Fruit fly (Drosophila melanogaster) whole organism, embryonic: ENCODE results near the gene qtc.

ENCODE experiments used
- Bgb ChIP-seq: fragments of 200-800 bp; sonication (Bioruptor generic); IDR thresholded peaks from 2 replicates; pipeline ENCODE4 v1.3.6; 2022; ENCODE audit warnings: missing biosample characterization, missing genetic modification characterization; ENCODE audit not compliant: partially characterized antibody
- CG12236 ChIP-seq: fragments of 200-800 bp; sonication (Bioruptor generic); optimal IDR thresholded peaks from 2 replicates; lab custom pipeline; 2016; ENCODE audit warnings: missing biosample characterization, missing genetic modification characterization
- CG12659 ChIP-seq: fragments of 200-800 bp; sonication (Bioruptor generic); optimal IDR thresholded peaks from 3 replicates; lab custom pipeline; 2017; ENCODE audit warnings: mild to moderate bottlenecking, missing biosample characterization, missing genetic modification reagents, missing genetic modification characterization
- CG13775 ChIP-seq: fragments of 200-800 bp; sonication (Bioruptor generic); optimal IDR thresholded peaks from 3 replicates; lab custom pipeline; 2017; ENCODE audit warnings: missing biosample characterization, mild to moderate bottlenecking, missing genetic modification characterization
- CG14441 ChIP-seq: fragments of 200-800 bp; sonication (Bioruptor generic); IDR thresholded peaks from 2 replicates; pipeline ENCODE4 v1.3.6; 2022; ENCODE audit warnings: missing biosample characterization, missing genetic modification characterization
- CG14860 ChIP-seq: fragments of 200-800 bp; sonication (Bioruptor generic); IDR thresholded peaks from 3 replicates; pipeline ENCODE4 v1.3.6; 2022; ENCODE audit warnings: missing biosample characterization, missing genetic modification characterization; ENCODE audit not compliant: partially characterized antibody
- CG15073 ChIP-seq: fragments of 200-800 bp; sonication (Bioruptor generic); optimal IDR thresholded peaks from 2 replicates; lab custom pipeline; 2016; ENCODE audit warnings: missing biosample characterization, missing genetic modification characterization
- CG15514 ChIP-seq: fragments of 200-800 bp; sonication (Bioruptor generic); optimal IDR thresholded peaks from 3 replicates; lab custom pipeline; 2017; ENCODE audit warnings: missing biosample characterization, missing genetic modification characterization, mild to moderate bottlenecking, moderate library complexity, missing genetic modification reagents
- CG15696 ChIP-seq: fragments of 200-800 bp; sonication (Bioruptor generic); optimal IDR thresholded peaks from 2 replicates; lab custom pipeline; 2019; ENCODE audit warnings: missing biosample characterization, mild to moderate bottlenecking, missing genetic modification characterization, moderate library complexity
- CG16813 ChIP-seq: fragments of 200-800 bp; sonication (Bioruptor generic); IDR thresholded peaks from 3 replicates; pipeline ENCODE4 v1.3.6; 2022; ENCODE audit warnings: missing biosample characterization, missing genetic modification characterization; ENCODE audit not compliant: partially characterized antibody
- CG18476 ChIP-seq: fragments of 200-800 bp; sonication (Bioruptor generic); optimal IDR thresholded peaks from 2 replicates; lab custom pipeline; 2016; ENCODE audit warnings: missing biosample characterization, mild to moderate bottlenecking, missing genetic modification characterization
- CG4360 ChIP-seq: fragments of 200-800 bp; sonication (Bioruptor generic); IDR thresholded peaks from 2 replicates; pipeline ENCODE4 v1.3.6; 2022; ENCODE audit warnings: missing biosample characterization, missing genetic modification characterization
- CG6791 ChIP-seq: fragments of 200-800 bp; sonication (Bioruptor generic); IDR thresholded peaks from 3 replicates; pipeline ENCODE4 v1.3.6; 2022; ENCODE audit warnings: missing biosample characterization, missing genetic modification characterization; ENCODE audit not compliant: partially characterized antibody
- CG9797 ChIP-seq: fragments of 200-800 bp; sonication (Bioruptor generic); optimal IDR thresholded peaks from 3 replicates; lab custom pipeline; 2018; ENCODE audit warnings: missing biosample characterization, mild to moderate bottlenecking, missing genetic modification characterization
- CHES-1-like ChIP-seq: fragments of 200-800 bp; sonication (Bioruptor generic); optimal IDR thresholded peaks from 2 replicates; lab custom pipeline; 2016; ENCODE audit warnings: missing biosample characterization, missing genetic modification characterization
- D19B ChIP-seq: fragments of 200-800 bp; sonication (Bioruptor generic); optimal IDR thresholded peaks from 2 replicates; lab custom pipeline; 2017; ENCODE audit warnings: missing biosample characterization, mild to moderate bottlenecking, missing genetic modification characterization
- Dek ChIP-seq: fragments of 200-800 bp; sonication (Bioruptor generic); optimal IDR thresholded peaks from 3 replicates; lab custom pipeline; 2019; ENCODE audit warnings: missing biosample characterization, mild to moderate bottlenecking, missing genetic modification characterization, moderate library complexity
- Dp ChIP-seq: fragments of 200-800 bp; sonication (Bioruptor generic); optimal IDR thresholded peaks from 2 replicates; lab custom pipeline; 2018; ENCODE audit warnings: missing biosample characterization, mild to moderate bottlenecking, missing genetic modification characterization, moderate library complexity
- HLH4C ChIP-seq: fragments of 200-800 bp; sonication (Bioruptor generic); IDR thresholded peaks from 3 replicates; pipeline ENCODE4 v1.3.6; 2022; ENCODE audit warnings: missing biosample characterization, missing genetic modification characterization; ENCODE audit not compliant: partially characterized antibody
- Lhr ChIP-seq: fragments of 200-800 bp; sonication (Bioruptor generic); optimal IDR thresholded peaks from 3 replicates; lab custom pipeline; 2017; ENCODE audit warnings: mild to moderate bottlenecking, missing biosample characterization, missing genetic modification reagents, missing genetic modification characterization
- NC2β ChIP-seq: fragments of 200-800 bp; sonication (Bioruptor generic); optimal IDR thresholded peaks from 2 replicates; lab custom pipeline; 2016; ENCODE audit warnings: missing biosample characterization, missing genetic modification characterization
- Nf-YA ChIP-seq: fragments of 200-800 bp; sonication (Bioruptor generic); IDR thresholded peaks from 2 replicates; pipeline ENCODE4 v1.3.6; 2022; ENCODE audit warnings: missing biosample characterization, missing genetic modification characterization
- Nf-YC ChIP-seq: fragments of 200-800 bp; optimal IDR thresholded peaks from 3 replicates; lab custom pipeline; 2019; ENCODE audit warnings: missing biosample characterization, mild to moderate bottlenecking, missing genetic modification characterization, moderate library complexity
- Rfx ChIP-seq: fragments of 200-800 bp; sonication (Bioruptor generic); IDR thresholded peaks from 2 replicates; pipeline ENCODE4 v1.3.6; 2022; ENCODE audit warnings: missing biosample characterization, missing genetic modification characterization
- Scr ChIP-seq: fragments of 200-800 bp; sonication (Bioruptor generic); IDR thresholded peaks from 2 replicates; pipeline ENCODE4 v1.3.6; 2022; ENCODE audit warnings: missing biosample characterization, missing genetic modification characterization; ENCODE audit not compliant: partially characterized antibody
- Sin3A ChIP-seq: fragments of >200 bp; optimal IDR thresholded peaks from 2 replicates; lab custom pipeline; 2018
- Vsx1 ChIP-seq: fragments of 200-800 bp; sonication (Bioruptor generic); optimal IDR thresholded peaks from 2 replicates; lab custom pipeline; 2017; ENCODE audit warnings: missing biosample characterization, mild to moderate bottlenecking, missing genetic modification characterization, missing genetic modification reagents
- Xrp1 ChIP-seq: fragments of 200-800 bp; sonication (Bioruptor generic); IDR thresholded peaks from 2 replicates; pipeline ENCODE4 v1.3.6; 2022; ENCODE audit warnings: missing biosample characterization, missing genetic modification characterization
- ab ChIP-seq: fragments of 200-800 bp; sonication (Bioruptor generic); optimal IDR thresholded peaks from 2 replicates; lab custom pipeline; 2016; ENCODE audit warnings: missing biosample characterization, missing genetic modification characterization
- bbx ChIP-seq: fragments of 200-800 bp; sonication (Bioruptor generic); IDR thresholded peaks from 2 replicates; pipeline ENCODE4 v1.3.6; 2022; ENCODE audit warnings: missing biosample characterization, missing genetic modification characterization; ENCODE audit not compliant: partially characterized antibody
- btn ChIP-seq: fragments of 200-800 bp; sonication (Bioruptor generic); optimal IDR thresholded peaks from 2 replicates; lab custom pipeline; 2016; ENCODE audit warnings: missing biosample characterization, missing genetic modification characterization
- cad ChIP-seq: fragments of >200 bp; optimal IDR thresholded peaks from 2 replicates; lab custom pipeline; 2017; ENCODE audit warnings: missing biosample characterization, missing genetic modification characterization
- cas ChIP-seq: fragments of 200-800 bp; sonication (Bioruptor generic); IDR thresholded peaks from 2 replicates; pipeline ENCODE4 v1.3.6; 2022; ENCODE audit warnings: missing biosample characterization, missing genetic modification characterization
- corto ChIP-seq: fragments of 200-800 bp; sonication (Bioruptor generic); optimal IDR thresholded peaks from 2 replicates; lab custom pipeline; 2016; ENCODE audit warnings: missing biosample characterization, mild to moderate bottlenecking, missing genetic modification characterization, moderate library complexity
- emc ChIP-seq: fragments of 200-800 bp; sonication (Bioruptor generic); optimal IDR thresholded peaks from 2 replicates; lab custom pipeline; 2016; ENCODE audit warnings: missing biosample characterization, missing genetic modification characterization
- eyg ChIP-seq: fragments of 200-800 bp; sonication (Bioruptor generic); optimal IDR thresholded peaks from 3 replicates; lab custom pipeline; 2016; ENCODE audit warnings: missing biosample characterization, missing genetic modification characterization
- gce ChIP-seq: fragments of 200-800 bp; sonication (Bioruptor generic); IDR thresholded peaks from 3 replicates; pipeline ENCODE4 v1.3.6; 2022; ENCODE audit warnings: missing biosample characterization, missing genetic modification characterization
- hb ChIP-seq: fragments of 200-800 bp; sonication (Bioruptor generic); IDR thresholded peaks from 3 replicates; pipeline ENCODE4 v1.3.6; 2022; ENCODE audit warnings: missing biosample characterization, missing genetic modification characterization; ENCODE audit not compliant: partially characterized antibody
- lola ChIP-seq, 3 experiments: fragments of >200 bp in 2 of 3; fragments of 200-800 bp in 1 of 3; sonication (Bioruptor generic) in 1 of 3; optimal IDR thresholded peaks; 2 replicates each; lab custom pipeline; 2017 to 2019; ENCODE audit warnings: missing biosample characterization in 3 of 3, missing genetic modification characterization in 3 of 3, mild to moderate bottlenecking in 1 of 3, moderate library complexity in 1 of 3
- org-1 ChIP-seq: fragments of 200-800 bp; sonication (Bioruptor generic); optimal IDR thresholded peaks from 2 replicates; lab custom pipeline; 2017; ENCODE audit warnings: missing biosample characterization, missing genetic modification characterization
- otp ChIP-seq: fragments of 200-800 bp; sonication (Bioruptor generic); IDR thresholded peaks from 3 replicates; pipeline ENCODE4, ENCODE4 v1.3.6; 2022; ENCODE audit warnings: missing biosample characterization, missing genetic modification characterization
- ro ChIP-seq: fragments of 200-800 bp; sonication (Bioruptor generic); IDR thresholded peaks from 2 replicates; pipeline ENCODE4 v1.3.6; 2022; ENCODE audit warnings: missing biosample characterization, missing genetic modification characterization
- run ChIP-seq: fragments of 200-800 bp; sonication (Bioruptor generic); optimal IDR thresholded peaks from 3 replicates; lab custom pipeline; 2018; ENCODE audit warnings: missing biosample characterization, mild to moderate bottlenecking, missing genetic modification characterization
- sna ChIP-seq: fragments of 200-800 bp; sonication (Bioruptor generic); IDR thresholded peaks from 2 replicates; pipeline ENCODE4 v1.3.6; 2022; ENCODE audit warnings: missing biosample characterization, missing genetic modification characterization; ENCODE audit not compliant: partially characterized antibody
- tna ChIP-seq: fragments of 200-800 bp; sonication (Bioruptor generic); IDR thresholded peaks from 2 replicates; pipeline ENCODE4 v1.3.6; 2022; ENCODE audit warnings: missing biosample characterization, missing genetic modification characterization; ENCODE audit not compliant: partially characterized antibody
- vvl ChIP-seq: fragments of 200-800 bp; sonication (Bioruptor generic); IDR thresholded peaks from 2 replicates; pipeline ENCODE4 v1.3.6; 2022; ENCODE audit warnings: missing biosample characterization, missing genetic modification characterization
- zen ChIP-seq: fragments of 200-800 bp; sonication (Bioruptor generic); optimal IDR thresholded peaks from 3 replicates; lab custom pipeline; 2018; ENCODE audit warnings: missing biosample characterization, mild to moderate bottlenecking, missing genetic modification characterization, moderate library complexity

The qtc gene

dm6 chr2L:5086905-5087522, 26.4 kb downstream of the qtc start (continued):
- TF ChIP-seq Dp (GFP tag; lab: Kevin White, UChicago) (no peak), CG13775 (GFP tag; lab: Kevin White, UChicago) (peak; percentile 72), ab (GFP tag; lab: Kevin White, UChicago) (peak; percentile 32), eyg (GFP tag; lab: Kevin White, UChicago) (peak; percentile 60), corto (peak; percentile 54), Rfx (GFP tag; lab: Robert Waterston, UW) (peak; percentile 54; the same call in 1 of the 2 replicates), otp (GFP tag; lab: Robert Waterston, UW) (peak; percentile 70; the same call in 1 of the 3 replicates), CG9797 (GFP tag; lab: Kevin White, UChicago) (no peak), lola (GFP tag; optimal IDR thresholded peaks at IDR 0.05; lab: Kevin White, UChicago) (peak in 1 of 3 experiments; percentile 67)
- TF ChIP-seq, all 482 proteins: peak for 349

dm6 chr2L:5088649-5089270, 28.1 kb downstream of the qtc start:
- TF ChIP-seq NC2β (no peak), HLH4C (peak; percentile 87), CG14441 (GFP tag; lab: Robert Waterston, UW) (no peak), sna (GFP tag; lab: Robert Waterston, UW) (0 out of 2 replicates have a peak, but pooled peaks have one; percentile 54), Scr (peak; percentile 57), CG4360 (no peak), btn (GFP tag; lab: Kevin White, UChicago) (no peak), vvl (GFP tag; lab: Robert Waterston, UW) (no peak), gce (GFP tag; lab: Robert Waterston, UW) (no peak), Vsx1 (GFP tag; lab: Kevin White, UChicago) (no peak), run (tag; lab: Kevin White, UChicago) (no peak), Dek (tag; lab: Kevin White, UChicago) (no peak), org-1 (GFP tag; lab: Kevin White, UChicago) (no peak), Nf-YA (GFP tag; lab: Robert Waterston, UW) (no peak), CG12659 (GFP tag; lab: Kevin White, UChicago) (no peak), CG15696 (no peak), hb (GFP tag; lab: Robert Waterston, UW) (peak; percentile 62; the same call in 1 of the 3 replicates), Sin3A (lab: Kevin White, UChicago) (no peak), CG15073 (GFP tag; lab: Kevin White, UChicago) (no peak), ro (GFP tag; lab: Robert Waterston, UW) (no peak), Bgb (GFP tag; lab: Robert Waterston, UW) (peak; percentile 53), Xrp1 (GFP tag; lab: Robert Waterston, UW) (no peak), cad (GFP tag; lab: Kevin White, UChicago) (no peak), CG12236 (GFP tag; lab: Kevin White, UChicago) (no peak), zen (no peak), emc (no peak), Lhr (GFP tag; lab: Kevin White, UChicago) (no peak), CG16813 (GFP tag; lab: Robert Waterston, UW) (peak; percentile 69), CG15514 (GFP tag; lab: Kevin White, UChicago) (no peak), CG14860 (GFP tag; lab: Robert Waterston, UW) (peak; percentile 71), CG6791 (GFP tag; lab: Robert Waterston, UW) (peak; percentile 76), bbx (peak; percentile 42; the same call in 1 of the 2 replicates), cas (no peak), CHES-1-like (no peak), CG18476 (GFP tag; lab: Kevin White, UChicago) (no peak), Nf-YC (tag; lab: Kevin White, UChicago) (no peak), tna (peak; percentile 79), D19B (peak; percentile 26)
